Fruit fly (Drosophila melanogaster) whole organism, embryonic: ENCODE data around the gene CG31178.
A peak's percentile ranks its signal among the peaks of the same experiment; 100 is the strongest.

Experiments
- Bgb ChIP-seq: fragments of 200-800 bp; sonication (Bioruptor generic); IDR thresholded peaks from 2 replicates; pipeline ENCODE4 v1.3.6; 2022; ENCODE audit warnings: missing biosample characterization, missing genetic modification characterization; ENCODE audit not compliant: partially characterized antibody
- CG10209 ChIP-seq: fragments of 200-800 bp; sonication (Bioruptor generic); optimal IDR thresholded peaks from 3 replicates; lab custom pipeline; 2017; ENCODE audit warnings: missing biosample characterization, mild to moderate bottlenecking, missing genetic modification characterization, missing genetic modification reagents
- CG10431 ChIP-seq: fragments of 200-800 bp; sonication (Bioruptor generic); optimal IDR thresholded peaks from 3 replicates; lab custom pipeline; 2018; ENCODE audit warnings: missing biosample characterization, mild to moderate bottlenecking, missing genetic modification characterization
- CG10543 ChIP-seq: fragments of 200-800 bp; sonication (Bioruptor generic); optimal IDR thresholded peaks from 3 replicates; lab custom pipeline; 2017; ENCODE audit warnings: missing biosample characterization, mild to moderate bottlenecking, missing genetic modification characterization, moderate library complexity
- CG12236 ChIP-seq: fragments of 200-800 bp; sonication (Bioruptor generic); optimal IDR thresholded peaks from 2 replicates; lab custom pipeline; 2016; ENCODE audit warnings: missing biosample characterization, missing genetic modification characterization
- CG1233 ChIP-seq: fragments of 200-800 bp; sonication (Bioruptor generic); optimal IDR thresholded peaks from 4 replicates; lab custom pipeline; 2018; ENCODE audit warnings: missing biosample characterization, mild to moderate bottlenecking, missing genetic modification characterization
- CG12769 ChIP-seq: fragments of 200-800 bp; sonication (Bioruptor generic); optimal IDR thresholded peaks from 2 replicates; lab custom pipeline; 2019; ENCODE audit warnings: missing biosample characterization, mild to moderate bottlenecking, missing genetic modification characterization, moderate library complexity
- CG1529 ChIP-seq: fragments of 200-800 bp; sonication (Bioruptor generic); optimal IDR thresholded peaks from 3 replicates; lab custom pipeline; 2018; ENCODE audit warnings: missing biosample characterization, missing genetic modification characterization
- CG17328 ChIP-seq: fragments of 200-800 bp; sonication (Bioruptor generic); IDR thresholded peaks from 2 replicates; pipeline ENCODE4 v1.3.6; 2022; ENCODE audit warnings: missing biosample characterization, missing genetic modification characterization
- CG17359 ChIP-seq: fragments of 200-800 bp; sonication (Bioruptor generic); optimal IDR thresholded peaks from 3 replicates; lab custom pipeline; 2018; ENCODE audit warnings: missing biosample characterization, mild to moderate bottlenecking, missing genetic modification characterization, moderate library complexity
- CG17829 ChIP-seq: fragments of 200-800 bp; optimal IDR thresholded peaks from 2 replicates; lab custom pipeline; 2019; ENCODE audit warnings: missing biosample characterization, mild to moderate bottlenecking, missing genetic modification characterization, moderate library complexity
- CG2120 ChIP-seq: fragments of 200-800 bp; sonication (Bioruptor generic); optimal IDR thresholded peaks from 3 replicates; lab custom pipeline; 2016; ENCODE audit warnings: missing biosample characterization, missing genetic modification characterization
- CG43689 ChIP-seq: fragments of 200-800 bp; sonication (Bioruptor generic); IDR thresholded peaks from 2 replicates; pipeline ENCODE4 v1.3.6; 2022; ENCODE audit warnings: missing biosample characterization, missing genetic modification characterization
- CG5245 ChIP-seq: fragments of 200-800 bp; sonication (Bioruptor generic); optimal IDR thresholded peaks from 3 replicates; lab custom pipeline; 2016; ENCODE audit warnings: missing biosample characterization, missing genetic modification characterization
- CG6175 ChIP-seq: fragments of 200-800 bp; sonication (Bioruptor generic); IDR thresholded peaks from 3 replicates; pipeline ENCODE4 v1.3.6; 2022; ENCODE audit warnings: missing biosample characterization, missing genetic modification characterization
- CG6254 ChIP-seq: fragments of 200-800 bp; sonication (Bioruptor generic); optimal IDR thresholded peaks from 3 replicates; lab custom pipeline; 2017; ENCODE audit warnings: mild to moderate bottlenecking, missing biosample characterization, missing genetic modification reagents, missing genetic modification characterization
- CG6683 ChIP-seq: fragments of 200-800 bp; sonication (Bioruptor generic); optimal IDR thresholded peaks from 2 replicates; lab custom pipeline; 2017; ENCODE audit warnings: missing biosample characterization, mild to moderate bottlenecking, missing genetic modification characterization, missing genetic modification reagents
- CG8944 ChIP-seq: fragments of 200-800 bp; sonication (Bioruptor generic); optimal IDR thresholded peaks from 3 replicates; lab custom pipeline; 2016; ENCODE audit warnings: missing biosample characterization, missing genetic modification characterization
- CG9797 ChIP-seq: fragments of 200-800 bp; sonication (Bioruptor generic); optimal IDR thresholded peaks from 3 replicates; lab custom pipeline; 2018; ENCODE audit warnings: missing biosample characterization, mild to moderate bottlenecking, missing genetic modification characterization
- D ChIP-seq, 2 experiments: fragments of 200-800 bp in 1 of 2; fragments of >200 bp in 1 of 2; sonication (Bioruptor generic) in 1 of 2; optimal IDR thresholded peaks; 2 replicates in 1 of 2; 3 replicates in 1 of 2; lab custom pipeline; 2017; ENCODE audit warnings: mild to moderate bottlenecking in 1 of 2, missing biosample characterization in 1 of 2, missing genetic modification characterization in 1 of 2, missing genetic modification reagents in 1 of 2
- Dref ChIP-seq: fragments of 200-800 bp; sonication (Bioruptor generic); IDR thresholded peaks from 2 replicates; pipeline ENCODE4 v1.3.6; 2022; ENCODE audit warnings: missing biosample characterization, missing genetic modification characterization
- HLH3B ChIP-seq: fragments of 200-800 bp; sonication (Bioruptor generic); IDR thresholded peaks from 2 replicates; pipeline ENCODE4 v1.3.6; 2022; ENCODE audit warnings: missing biosample characterization, missing genetic modification characterization
- HLH54F ChIP-seq: fragments of 200-800 bp; sonication (Bioruptor generic); optimal IDR thresholded peaks from 3 replicates; lab custom pipeline; 2016; ENCODE audit warnings: missing biosample characterization, missing genetic modification characterization
- Hand ChIP-seq: fragments of 200-800 bp; sonication (Bioruptor generic); optimal IDR thresholded peaks from 2 replicates; lab custom pipeline; 2017; ENCODE audit warnings: mild to moderate bottlenecking, missing biosample characterization, missing genetic modification reagents, missing genetic modification characterization
- HmgZ ChIP-seq: fragments of 200-800 bp; sonication (Bioruptor generic); optimal IDR thresholded peaks from 2 replicates; lab custom pipeline; 2018; ENCODE audit warnings: missing biosample characterization, mild to moderate bottlenecking, missing genetic modification characterization
- Hsf ChIP-seq: fragments of 200-800 bp; sonication (Bioruptor generic); optimal IDR thresholded peaks from 3 replicates; lab custom pipeline; 2016; ENCODE audit warnings: missing biosample characterization, missing genetic modification characterization
- Lim3 ChIP-seq: fragments of 200-800 bp; sonication (Bioruptor generic); IDR thresholded peaks from 2 replicates; pipeline ENCODE4 v1.3.6; 2022; ENCODE audit warnings: missing biosample characterization, missing genetic modification characterization
- Med ChIP-seq: fragments of 200-800 bp; sonication (Bioruptor generic); peaks from one replicate; lab custom pipeline; 2016; ENCODE audit warnings: missing biosample characterization, missing genetic modification characterization, mild to moderate bottlenecking, inconsistent platforms, moderate library complexity
- Neu2 ChIP-seq: fragments of 200-800 bp; sonication (Bioruptor generic); optimal IDR thresholded peaks from 3 replicates; lab custom pipeline; 2016; ENCODE audit warnings: missing biosample characterization, missing genetic modification characterization, borderline replicate concordance
- Pdp1 ChIP-seq, 2 experiments: fragments of 200-800 bp; sonication (Bioruptor generic); optimal IDR thresholded peaks; 3 replicates each; lab custom pipeline; 2016; ENCODE audit warnings: missing biosample characterization in 2 of 2, missing genetic modification characterization in 2 of 2, mild to moderate bottlenecking in 1 of 2, moderate library complexity in 1 of 2
- ash1 ChIP-seq: fragments of 200-800 bp; sonication (Bioruptor generic); optimal IDR thresholded peaks from 2 replicates; lab custom pipeline; 2018; ENCODE audit warnings: missing biosample characterization, mild to moderate bottlenecking, missing genetic modification characterization
- br ChIP-seq: fragments of >200 bp; optimal IDR thresholded peaks from 2 replicates; lab custom pipeline; 2017
- bsh ChIP-seq, 2 experiments: fragments of 200-800 bp; sonication (Bioruptor generic); optimal IDR thresholded peaks; 2 replicates each; lab custom pipeline; 2017 to 2018; ENCODE audit warnings: mild to moderate bottlenecking in 2 of 2, missing biosample characterization in 2 of 2, missing genetic modification characterization in 2 of 2, moderate library complexity in 1 of 2
- dmrt99B ChIP-seq: fragments of 200-800 bp; sonication (Bioruptor generic); optimal IDR thresholded peaks from 2 replicates; lab custom pipeline; 2018; ENCODE audit warnings: missing biosample characterization, mild to moderate bottlenecking, missing genetic modification characterization, moderate library complexity
- en ChIP-seq: fragments of 200-800 bp; sonication (Bioruptor generic); optimal IDR thresholded peaks from 2 replicates; lab custom pipeline; 2016; ENCODE audit warnings: missing biosample characterization, missing genetic modification characterization
- fu2 ChIP-seq: fragments of 200-800 bp; sonication (Bioruptor generic); optimal IDR thresholded peaks from 2 replicates; lab custom pipeline; 2016; ENCODE audit warnings: missing biosample characterization, missing genetic modification characterization
- gsb-n ChIP-seq: fragments of 200-800 bp; sonication (Bioruptor generic); optimal IDR thresholded peaks from 3 replicates; lab custom pipeline; 2018; ENCODE audit warnings: missing biosample characterization, mild to moderate bottlenecking, missing genetic modification characterization
- hbn ChIP-seq: fragments of 200-800 bp; sonication (Bioruptor generic); IDR thresholded peaks from 2 replicates; pipeline ENCODE4 v1.3.6; 2022; ENCODE audit warnings: missing biosample characterization, missing genetic modification characterization; ENCODE audit not compliant: partially characterized antibody
- ind ChIP-seq: fragments of 200-800 bp; sonication (Bioruptor generic); optimal IDR thresholded peaks from 3 replicates; lab custom pipeline; 2016; ENCODE audit warnings: missing biosample characterization, missing genetic modification characterization
- kay ChIP-seq: fragments of 200-800 bp; sonication (Bioruptor generic); optimal IDR thresholded peaks from 2 replicates; lab custom pipeline; 2016; ENCODE audit warnings: missing biosample characterization, missing genetic modification characterization
- lmd ChIP-seq: fragments of 200-800 bp; sonication (Bioruptor generic); IDR thresholded peaks from 2 replicates; pipeline ENCODE4 v1.3.6; 2022; ENCODE audit warnings: missing biosample characterization, missing genetic modification characterization
- lov ChIP-seq, 2 experiments: fragments of 200-800 bp in 1 of 2; fragments of >200 bp in 1 of 2; sonication (Bioruptor generic) in 1 of 2; IDR thresholded peaks in 1 of 2; optimal IDR thresholded peaks in 1 of 2; 2 replicates in 1 of 2; 3 replicates in 1 of 2; pipeline versions ENCODE4 v1.3.6 to Lab custom; 2017 to 2022; ENCODE audit warnings: missing biosample characterization in 1 of 2, missing genetic modification characterization in 1 of 2
- nerfin-1 ChIP-seq: fragments of 200-800 bp; sonication (Bioruptor generic); optimal IDR thresholded peaks from 3 replicates; lab custom pipeline; 2019; ENCODE audit warnings: missing biosample characterization, mild to moderate bottlenecking, missing genetic modification characterization, moderate library complexity
- odd ChIP-seq: fragments of 200-800 bp; sonication (Bioruptor generic); optimal IDR thresholded peaks from 2 replicates; lab custom pipeline; 2017; ENCODE audit warnings: missing biosample characterization, mild to moderate bottlenecking, missing genetic modification characterization
- repo ChIP-seq: fragments of 200-800 bp; sonication (Bioruptor generic); optimal IDR thresholded peaks from 2 replicates; lab custom pipeline; 2016; ENCODE audit warnings: missing biosample characterization, missing genetic modification characterization
- sim ChIP-seq: fragments of 200-800 bp; sonication (Bioruptor generic); IDR thresholded peaks from 2 replicates; pipeline ENCODE4 v1.3.6; 2022; ENCODE audit warnings: missing biosample characterization, missing genetic modification characterization
- so ChIP-seq: fragments of 200-800 bp; sonication (Bioruptor generic); IDR thresholded peaks from 3 replicates; pipeline ENCODE4 v1.3.6; 2022; ENCODE audit warnings: missing biosample characterization, missing genetic modification characterization
- trem ChIP-seq: fragments of 200-800 bp; optimal IDR thresholded peaks from 3 replicates; lab custom pipeline; 2019; ENCODE audit warnings: missing biosample characterization, mild to moderate bottlenecking, missing genetic modification characterization, moderate library complexity
- wdn ChIP-seq: fragments of 200-800 bp; sonication (Bioruptor generic); IDR thresholded peaks from 2 replicates; pipeline ENCODE4 v1.3.6; 2022; ENCODE audit warnings: missing biosample characterization, missing genetic modification characterization

Gene CG31178

DNA sequence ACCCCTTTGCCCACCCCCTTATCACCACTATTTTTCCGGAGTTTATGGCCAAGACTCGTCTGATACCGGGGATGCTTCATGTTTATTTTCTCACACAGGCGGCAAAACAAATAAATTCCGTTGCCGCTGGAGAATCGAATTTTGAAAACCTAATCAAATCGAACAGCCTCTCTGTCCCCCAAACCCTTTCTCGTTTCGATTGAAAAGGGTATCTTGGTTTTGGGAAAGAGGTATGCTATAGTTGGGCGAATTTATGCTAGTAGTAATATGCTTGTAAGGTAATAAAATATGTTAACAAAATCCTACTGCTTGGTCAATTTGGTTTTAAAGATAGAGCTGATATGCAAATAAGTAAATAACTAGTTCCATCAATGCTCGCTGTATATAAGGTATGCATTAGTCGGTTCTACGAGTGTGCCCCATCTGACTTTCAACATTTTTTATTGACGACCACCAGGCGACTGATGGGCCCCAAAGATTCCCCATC lies 45.5 kb upstream of the CG31178 start (continued):
- peak; percentile 20 for TF ChIP-seq HmgZ
- peak in 1 of 2 experiments; percentile 95 for TF ChIP-seq bsh (GFP tag; optimal IDR thresholded peaks at IDR 0.05; lab: Kevin White, UChicago)
- TF ChIP-seq CG6683: no peak
- no peak for TF ChIP-seq br (lab: Kevin White, UChicago)
- peak; percentile 40 to 67 for TF ChIP-seq Pdp1 (GFP tag; optimal IDR thresholded peaks at IDR 0.05; lab: Kevin White, UChicago)
- no peak for TF ChIP-seq D (optimal IDR thresholded peaks at IDR 0.05; lab: Kevin White, UChicago)
- peak; percentile 79 for TF ChIP-seq D (GFP tag; optimal IDR thresholded peaks at IDR 0.05; lab: Kevin White, UChicago)
- TF ChIP-seq CG2120 (GFP tag; lab: Kevin White, UChicago): no peak
- TF ChIP-seq CG43689 (GFP tag; lab: Robert Waterston, UW): no peak
- TF ChIP-seq CG1233 (GFP tag; lab: Kevin White, UChicago): peak; percentile 35
- TF ChIP-seq Hsf (GFP tag; lab: Kevin White, UChicago): peak; percentile 82
- no peak for TF ChIP-seq hbn (GFP tag; lab: Robert Waterston, UW)
- no peak for TF ChIP-seq lov (optimal IDR thresholded peaks at IDR 0.05; lab: Kevin White, UChicago)
- peak; percentile 83; the same call in 2 of the 3 replicates for TF ChIP-seq lov (GFP tag; IDR thresholded peaks at IDR 0.05; lab: Robert Waterston, UW)
- TF ChIP-seq Hand (GFP tag; lab: Kevin White, UChicago): no peak
- TF ChIP-seq lmd (GFP tag; lab: Robert Waterston, UW): peak; percentile 77
- peak; percentile 65 for TF ChIP-seq CG17359 (tag; lab: Kevin White, UChicago)
- TF ChIP-seq CG1529: peak; percentile 76
- TF ChIP-seq wdn: 0 out of 2 replicates have a peak, but pooled peaks have one; percentile 9
- TF ChIP-seq HLH54F (GFP tag; lab: Kevin White, UChicago): peak; percentile 48
- TF ChIP-seq CG17328 (GFP tag; lab: Robert Waterston, UW): peak; percentile 91
- peak; percentile 68 for TF ChIP-seq trem (tag; lab: Kevin White, UChicago)
- TF ChIP-seq so: peak; percentile 45; the same call in 1 of the 3 replicates
- peak; percentile 94 for TF ChIP-seq Med (GFP tag; lab: Kevin White, UChicago)
- no peak for TF ChIP-seq ash1 (GFP tag; lab: Kevin White, UChicago)
- TF ChIP-seq CG5245 (GFP tag; lab: Kevin White, UChicago): peak; percentile 50
- peak; percentile 69 for TF ChIP-seq CG6254 (GFP tag; lab: Kevin White, UChicago)
- peak; percentile 90 for TF ChIP-seq CG17829 (tag; lab: Kevin White, UChicago)
- peak; percentile 62 for TF ChIP-seq dmrt99B (tag; lab: Kevin White, UChicago)
- no peak for TF ChIP-seq Bgb (GFP tag; lab: Robert Waterston, UW)
- no peak for TF ChIP-seq CG6175 (GFP tag; lab: Robert Waterston, UW)
- peak; percentile 84 for TF ChIP-seq gsb-n (tag; lab: Kevin White, UChicago)
- TF ChIP-seq kay: peak; percentile 14
- peak; percentile 40 for TF ChIP-seq CG12769
- peak; percentile 37 for TF ChIP-seq en (GFP tag; lab: Kevin White, UChicago)
- peak; percentile 76 for TF ChIP-seq nerfin-1
- peak; percentile 65 for TF ChIP-seq CG10209 (GFP tag; lab: Kevin White, UChicago)
- TF ChIP-seq repo (GFP tag; lab: Kevin White, UChicago): no peak
- TF ChIP-seq HLH3B (GFP tag; lab: Robert Waterston, UW): peak; percentile 72
- no peak for TF ChIP-seq CG10431 (GFP tag; lab: Kevin White, UChicago)
- peak; percentile 10 for TF ChIP-seq ind (GFP tag; lab: Kevin White, UChicago)
- TF ChIP-seq CG8944 (GFP tag; lab: Kevin White, UChicago): peak; percentile 81
- TF ChIP-seq Dref: no peak
- TF ChIP-seq Neu2 (GFP tag; lab: Kevin White, UChicago): no peak
- TF ChIP-seq CG12236 (GFP tag; lab: Kevin White, UChicago): peak; percentile 71
- TF ChIP-seq CG10543: no peak
- TF ChIP-seq fu2: no peak
- TF ChIP-seq Lim3: 0 out of 2 replicates have a peak, but pooled peaks have one; percentile 23
- no peak for TF ChIP-seq CG9797 (GFP tag; lab: Kevin White, UChicago)
- TF ChIP-seq sim (GFP tag; lab: Robert Waterston, UW): 0 out of 2 replicates have a peak, but pooled peaks have one; percentile 15
- no peak for TF ChIP-seq odd (GFP tag; lab: Kevin White, UChicago)
